Fruit fly (Drosophila melanogaster): ENCODE data around the gene SNF4Agamma.

The SNF4Agamma gene

dm6 chr3R:21111046-21111480, 29.5 kb upstream of the SNF4Agamma start, which contains the start of gene Rab11 (continued):
- TF ChIP-seq E2f1 (GFP tag; IDR thresholded peaks at IDR 0.05) (no peak), bigmax (GFP tag; optimal IDR thresholded peaks at IDR 0.05) (no peak), Xbp1 (GFP tag; optimal IDR thresholded peaks at IDR 0.05) (peak; percentile 71), oc (tag; optimal IDR thresholded peaks at IDR 0.05) (no peak), CG15073 (GFP tag; optimal IDR thresholded peaks at IDR 0.05) (no peak), chif (GFP tag; optimal IDR thresholded peaks at IDR 0.05) (peak in 1 of 2 experiments; percentile 41), yki (optimal IDR thresholded peaks at IDR 0.05) (no peak), CG4820 (GFP tag; optimal IDR thresholded peaks at IDR 0.05) (peak; percentile 80), CG43689 (GFP tag; IDR thresholded peaks at IDR 0.05) (no peak), CG31224 (GFP tag; IDR thresholded peaks at IDR 0.05) (no peak), danr (GFP tag; IDR thresholded peaks at IDR 0.05) (no peak), CG12236 (GFP tag; optimal IDR thresholded peaks at IDR 0.05) (no peak)

DNA sequence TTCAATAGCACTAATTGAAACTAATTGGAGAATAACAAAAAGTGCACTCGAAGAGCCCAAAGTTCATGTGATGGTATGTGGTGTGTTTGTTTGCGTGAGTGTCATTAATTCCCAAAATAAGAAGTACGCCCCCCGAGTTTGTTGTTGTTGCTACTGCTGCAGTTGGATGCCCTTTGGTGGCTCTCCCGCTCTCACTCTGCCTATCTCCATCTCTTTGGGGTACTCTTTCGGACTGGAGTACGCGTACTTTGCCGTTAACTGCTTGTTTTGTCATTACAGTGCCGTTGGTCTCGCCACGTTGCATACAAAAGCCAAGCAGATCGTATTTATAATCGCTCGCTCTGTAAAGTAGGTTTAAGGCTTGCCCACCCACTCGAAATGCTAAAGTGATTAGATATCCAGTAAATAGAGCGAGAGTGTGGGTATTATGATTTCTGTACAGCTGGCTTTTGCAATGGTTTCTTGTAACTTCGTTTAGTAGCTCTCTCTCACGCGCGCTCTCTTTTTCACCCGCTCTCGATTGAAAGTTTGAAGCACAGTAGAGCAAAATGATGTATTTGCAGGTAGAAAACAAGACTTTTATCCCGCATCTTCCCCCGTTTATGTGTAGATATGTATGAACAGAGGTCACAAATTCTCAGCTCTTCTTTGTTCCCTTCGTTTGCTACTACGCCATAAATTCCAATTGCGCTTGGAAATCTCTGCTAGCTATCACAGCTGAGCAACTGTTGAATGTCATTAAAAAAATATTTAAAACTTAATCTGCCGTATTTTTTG, 28.4 kb upstream of the SNF4Agamma start:
- no peak for TF ChIP-seq lola (GFP tag; optimal IDR thresholded peaks at IDR 0.05)
- TF ChIP-seq YL-1 (GFP tag; optimal IDR thresholded peaks at IDR 0.05), result no peak
- TF ChIP-seq CG3065 (GFP tag; optimal IDR thresholded peaks at IDR 0.05), result no peak
- no peak for TF ChIP-seq CG2116 (GFP tag; optimal IDR thresholded peaks at IDR 0.05)
- TF ChIP-seq CG1792 (GFP tag; optimal IDR thresholded peaks at IDR 0.05), result no peak
- peak; percentile 45 for TF ChIP-seq CG13624 (GFP tag; optimal IDR thresholded peaks at IDR 0.05)
- no peak; the same call in 1 of the 2 replicates for TF ChIP-seq CG8765 (GFP tag; IDR thresholded peaks at IDR 0.05)
- peak; percentile 64 for TF ChIP-seq nerfin-1 (tag; optimal IDR thresholded peaks at IDR 0.05)
- no peak for TF ChIP-seq disco-r (GFP tag; optimal IDR thresholded peaks at IDR 0.05)
- peak; percentile 34 for TF ChIP-seq az2 (GFP tag; optimal IDR thresholded peaks at IDR 0.05)
- 0 out of 3 replicates have a peak, but pooled peaks have one; percentile 10 for TF ChIP-seq CG6791 (GFP tag; IDR thresholded peaks at IDR 0.05; ENCODE audit: partially characterized antibody)
- peak; percentile 14 for TF ChIP-seq ewg (GFP tag; optimal IDR thresholded peaks at IDR 0.05)
- TF ChIP-seq bigmax (GFP tag; optimal IDR thresholded peaks at IDR 0.05), result no peak
- no peak for TF ChIP-seq Hand (GFP tag; optimal IDR thresholded peaks at IDR 0.05)
- no peak for TF ChIP-seq CG14014 (GFP tag; IDR thresholded peaks at IDR 0.05)
- peak; percentile 37 for TF ChIP-seq Fer1 (GFP tag; optimal IDR thresholded peaks at IDR 0.05)
- TF ChIP-seq inv (GFP tag; IDR thresholded peaks at IDR 0.05; ENCODE audit: partially characterized antibody), result no peak
- TF ChIP-seq CG10267 (tag; optimal IDR thresholded peaks at IDR 0.05), result no peak
- TF ChIP-seq vnd (GFP tag; IDR thresholded peaks at IDR 0.05; ENCODE audit: partially characterized antibody), result no peak
- TF ChIP-seq usp (GFP tag; optimal IDR thresholded peaks at IDR 0.05), result no peak
- TF ChIP-seq E2f1 (GFP tag; IDR thresholded peaks at IDR 0.05), result no peak
- peak; percentile 16 for TF ChIP-seq nau (GFP tag; optimal IDR thresholded peaks at IDR 0.05)
- no peak for TF ChIP-seq hth (optimal IDR thresholded peaks at IDR 0.05)
- no peak for TF ChIP-seq crp (GFP tag; optimal IDR thresholded peaks at IDR 0.05)
- TF ChIP-seq Asciz (GFP tag; optimal IDR thresholded peaks at IDR 0.05), result peak; percentile 38
- peak; percentile 24 for TF ChIP-seq unpg (GFP tag; optimal IDR thresholded peaks at IDR 0.05)
- TF ChIP-seq Chrac-16 (GFP tag; optimal IDR thresholded peaks at IDR 0.05), result peak; percentile 9
- no peak for TF ChIP-seq CG16813 (GFP tag; IDR thresholded peaks at IDR 0.05; ENCODE audit: partially characterized antibody)
- TF ChIP-seq pho (GFP tag; optimal IDR thresholded peaks at IDR 0.05), result no peak
- TF ChIP-seq CG3838 (GFP tag; optimal IDR thresholded peaks at IDR 0.05), result no peak
- TF ChIP-seq lab (GFP tag; optimal IDR thresholded peaks at IDR 0.05), result peak; percentile 53
- no peak for TF ChIP-seq vfl (GFP tag; optimal IDR thresholded peaks at IDR 0.05)
- no peak for TF ChIP-seq jigr1 (GFP tag; IDR thresholded peaks at IDR 0.05)
- TF ChIP-seq CG31365 (tag; optimal IDR thresholded peaks at IDR 0.05), result peak; percentile 79
- TF ChIP-seq CG1647 (GFP tag; optimal IDR thresholded peaks at IDR 0.05), result no peak
- no peak for TF ChIP-seq cas (GFP tag; IDR thresholded peaks at IDR 0.05)
- TF ChIP-seq CG7271 (tag; optimal IDR thresholded peaks at IDR 0.05), result no peak
- no peak for TF ChIP-seq CG6175 (GFP tag; IDR thresholded peaks at IDR 0.05)
